Fruit fly (Drosophila melanogaster) whole organism, embryonic: ENCODE results near the gene Ndfip.
A peak's percentile ranks its signal among the peaks of the same experiment; 100 is the strongest.

Source experiments
- Abd-B ChIP-seq: fragments of 200-800 bp; sonication (Bioruptor generic); optimal IDR thresholded peaks from 2 replicates; lab custom pipeline; 2018; ENCODE audit warnings: missing biosample characterization, mild to moderate bottlenecking, missing genetic modification characterization, moderate library complexity
- Asciz ChIP-seq: fragments of 200-800 bp; sonication (Bioruptor generic); optimal IDR thresholded peaks from 2 replicates; lab custom pipeline; 2017; ENCODE audit warnings: missing biosample characterization, mild to moderate bottlenecking, missing genetic modification characterization, missing genetic modification reagents
- B-H1 ChIP-seq: fragments of 200-800 bp; sonication (Bioruptor generic); IDR thresholded peaks from 3 replicates; pipeline ENCODE4 v1.3.6; 2022; ENCODE audit warnings: missing biosample characterization, missing genetic modification characterization
- CG12219 ChIP-seq: fragments of 200-800 bp; sonication (Bioruptor generic); optimal IDR thresholded peaks from 3 replicates; lab custom pipeline; 2018; ENCODE audit warnings: missing biosample characterization, mild to moderate bottlenecking, missing genetic modification characterization
- CG12659 ChIP-seq: fragments of 200-800 bp; sonication (Bioruptor generic); optimal IDR thresholded peaks from 3 replicates; lab custom pipeline; 2017; ENCODE audit warnings: mild to moderate bottlenecking, missing biosample characterization, missing genetic modification reagents, missing genetic modification characterization
- CG15269 ChIP-seq: fragments of 200-800 bp; sonication (Bioruptor generic); optimal IDR thresholded peaks from 2 replicates; lab custom pipeline; 2018; ENCODE audit warnings: missing biosample characterization, mild to moderate bottlenecking, missing genetic modification characterization, moderate library complexity
- CG16815 ChIP-seq: fragments of 200-800 bp; sonication (Bioruptor generic); optimal IDR thresholded peaks from 3 replicates; lab custom pipeline; 2017; ENCODE audit warnings: missing biosample characterization, mild to moderate bottlenecking, missing genetic modification characterization
- CG17385 ChIP-seq: fragments of 200-800 bp; sonication (Bioruptor generic); optimal IDR thresholded peaks from 3 replicates; lab custom pipeline; 2018; ENCODE audit warnings: missing biosample characterization, mild to moderate bottlenecking, missing genetic modification characterization
- CG17829 ChIP-seq: fragments of 200-800 bp; optimal IDR thresholded peaks from 2 replicates; lab custom pipeline; 2019; ENCODE audit warnings: missing biosample characterization, mild to moderate bottlenecking, missing genetic modification characterization, moderate library complexity
- CG31441 ChIP-seq: fragments of 200-800 bp; sonication (Bioruptor generic); IDR thresholded peaks from 2 replicates; pipeline ENCODE4 v1.3.6; 2022; ENCODE audit warnings: missing biosample characterization, missing genetic modification characterization
- CG32532 ChIP-seq: fragments of 200-800 bp; sonication (Bioruptor generic); IDR thresholded peaks from 2 replicates; pipeline ENCODE4 v1.3.6; 2022; ENCODE audit warnings: missing biosample characterization, missing genetic modification characterization
- CG34224 ChIP-seq: fragments of 200-800 bp; sonication (Bioruptor generic); IDR thresholded peaks from 3 replicates; pipeline ENCODE4 v1.3.6; 2022; ENCODE audit warnings: missing biosample characterization, missing genetic modification characterization; ENCODE audit not compliant: partially characterized antibody
- CG4328 ChIP-seq: fragments of 200-800 bp; sonication (Bioruptor generic); optimal IDR thresholded peaks from 3 replicates; lab custom pipeline; 2017; ENCODE audit warnings: missing biosample characterization, missing genetic modification reagents, missing genetic modification characterization
- CG6175 ChIP-seq: fragments of 200-800 bp; sonication (Bioruptor generic); IDR thresholded peaks from 3 replicates; pipeline ENCODE4 v1.3.6; 2022; ENCODE audit warnings: missing biosample characterization, missing genetic modification characterization
- CG6254 ChIP-seq: fragments of 200-800 bp; sonication (Bioruptor generic); optimal IDR thresholded peaks from 3 replicates; lab custom pipeline; 2017; ENCODE audit warnings: mild to moderate bottlenecking, missing biosample characterization, missing genetic modification reagents, missing genetic modification characterization
- CG6272 ChIP-seq: fragments of 200-800 bp; sonication (Bioruptor generic); IDR thresholded peaks from 2 replicates; pipeline ENCODE4 v1.3.6; 2022; ENCODE audit warnings: missing biosample characterization, missing genetic modification characterization
- CG7987 ChIP-seq: fragments of 200-800 bp; sonication (Bioruptor generic); optimal IDR thresholded peaks from 2 replicates; lab custom pipeline; 2018; ENCODE audit warnings: missing biosample characterization, mild to moderate bottlenecking, missing genetic modification characterization, moderate library complexity
- CG8478 ChIP-seq: fragments of >200 bp; optimal IDR thresholded peaks from 2 replicates; lab custom pipeline; 2018
- CG9609 ChIP-seq: fragments of 200-800 bp; sonication (Bioruptor generic); optimal IDR thresholded peaks from 3 replicates; lab custom pipeline; 2016; ENCODE audit warnings: missing biosample characterization, missing genetic modification characterization
- HLHmδ ChIP-seq: fragments of 200-800 bp; sonication (Bioruptor generic); optimal IDR thresholded peaks from 2 replicates; lab custom pipeline; 2018; ENCODE audit warnings: missing biosample characterization, mild to moderate bottlenecking, missing genetic modification characterization, moderate library complexity
- Hr39 ChIP-seq: fragments of >200 bp; optimal IDR thresholded peaks from 2 replicates; lab custom pipeline; 2017
- Mad ChIP-seq: fragments of 200-800 bp; sonication (Bioruptor generic); optimal IDR thresholded peaks from 2 replicates; lab custom pipeline; 2016; ENCODE audit warnings: missing biosample characterization, missing genetic modification characterization
- Myb ChIP-seq: fragments of 200-800 bp; sonication (Bioruptor generic); optimal IDR thresholded peaks from 2 replicates; lab custom pipeline; 2016; ENCODE audit warnings: missing biosample characterization, missing genetic modification characterization
- PHDP ChIP-seq: fragments of 200-800 bp; sonication (Bioruptor generic); optimal IDR thresholded peaks from 3 replicates; lab custom pipeline; 2018; ENCODE audit warnings: missing biosample characterization, mild to moderate bottlenecking, missing genetic modification characterization, moderate library complexity
- Poxn ChIP-seq: fragments of 200-800 bp; sonication (Bioruptor generic); IDR thresholded peaks from 2 replicates; pipeline ENCODE4 v1.3.6; 2022; ENCODE audit warnings: missing biosample characterization, missing genetic modification characterization
- Rfx ChIP-seq: fragments of 200-800 bp; sonication (Bioruptor generic); IDR thresholded peaks from 2 replicates; pipeline ENCODE4 v1.3.6; 2022; ENCODE audit warnings: missing biosample characterization, missing genetic modification characterization
- Sry-δ ChIP-seq: fragments of 200-800 bp; sonication (Bioruptor generic); optimal IDR thresholded peaks from 2 replicates; lab custom pipeline; 2016; ENCODE audit warnings: missing biosample characterization, missing genetic modification characterization
- Taf1 ChIP-seq: fragments of 200-800 bp; sonication (Bioruptor generic); IDR thresholded peaks from 2 replicates; pipeline ENCODE4 v1.3.6; 2022; ENCODE audit warnings: missing biosample characterization, missing genetic modification characterization
- al ChIP-seq: fragments of 200-800 bp; sonication (Bioruptor generic); IDR thresholded peaks from 2 replicates; pipeline ENCODE4 v1.3.6; 2022; ENCODE audit warnings: missing biosample characterization, missing genetic modification characterization
- ase ChIP-seq: fragments of 200-800 bp; sonication (Bioruptor generic); IDR thresholded peaks from 3 replicates; pipeline ENCODE4 v1.3.6; 2022; ENCODE audit warnings: missing biosample characterization, missing genetic modification characterization
- ash1 ChIP-seq: fragments of 200-800 bp; sonication (Bioruptor generic); optimal IDR thresholded peaks from 2 replicates; lab custom pipeline; 2018; ENCODE audit warnings: missing biosample characterization, mild to moderate bottlenecking, missing genetic modification characterization
- bbx ChIP-seq: fragments of 200-800 bp; sonication (Bioruptor generic); IDR thresholded peaks from 2 replicates; pipeline ENCODE4 v1.3.6; 2022; ENCODE audit warnings: missing biosample characterization, missing genetic modification characterization; ENCODE audit not compliant: partially characterized antibody
- bcd ChIP-seq: fragments of 200-800 bp; sonication (Bioruptor generic); optimal IDR thresholded peaks from 2 replicates; lab custom pipeline; 2017; ENCODE audit warnings: missing biosample characterization, mild to moderate bottlenecking, missing genetic modification characterization
- bsh ChIP-seq, 2 experiments: fragments of 200-800 bp; sonication (Bioruptor generic); optimal IDR thresholded peaks; 2 replicates each; lab custom pipeline; 2017 to 2018; ENCODE audit warnings: mild to moderate bottlenecking in 2 of 2, missing biosample characterization in 2 of 2, missing genetic modification characterization in 2 of 2, moderate library complexity in 1 of 2
- btn ChIP-seq: fragments of 200-800 bp; sonication (Bioruptor generic); optimal IDR thresholded peaks from 2 replicates; lab custom pipeline; 2016; ENCODE audit warnings: missing biosample characterization, missing genetic modification characterization
- disco-r ChIP-seq: fragments of 200-800 bp; sonication (Bioruptor generic); optimal IDR thresholded peaks from 2 replicates; lab custom pipeline; 2016; ENCODE audit warnings: missing biosample characterization, missing genetic modification characterization
- dm ChIP-seq: fragments of 200-800 bp; sonication (Bioruptor generic); optimal IDR thresholded peaks from 3 replicates; lab custom pipeline; 2016; ENCODE audit warnings: missing biosample characterization, missing genetic modification characterization
- ftz-f1 ChIP-seq: fragments of 200-800 bp; sonication (Bioruptor generic); optimal IDR thresholded peaks from 2 replicates; lab custom pipeline; 2016; ENCODE audit warnings: missing biosample characterization, missing genetic modification characterization
- h ChIP-seq: fragments of >200 bp; optimal IDR thresholded peaks from 2 replicates; lab custom pipeline; 2017
- hb ChIP-seq: fragments of 200-800 bp; sonication (Bioruptor generic); IDR thresholded peaks from 3 replicates; pipeline ENCODE4 v1.3.6; 2022; ENCODE audit warnings: missing biosample characterization, missing genetic modification characterization; ENCODE audit not compliant: partially characterized antibody
- hkb ChIP-seq, 2 experiments: fragments of 200-800 bp in 1 of 2; fragments of >200 bp in 1 of 2; sonication (Bioruptor generic) in 1 of 2; IDR thresholded peaks in 1 of 2; optimal IDR thresholded peaks in 1 of 2; 2 replicates each; pipeline versions ENCODE4 v1.3.6 to Lab custom; 2017 to 2022; ENCODE audit warnings: missing biosample characterization in 1 of 2, missing genetic modification characterization in 1 of 2
- ind ChIP-seq: fragments of 200-800 bp; sonication (Bioruptor generic); optimal IDR thresholded peaks from 3 replicates; lab custom pipeline; 2016; ENCODE audit warnings: missing biosample characterization, missing genetic modification characterization
- inv ChIP-seq: fragments of 200-800 bp; sonication (Bioruptor generic); IDR thresholded peaks from 2 replicates; pipeline ENCODE4 v1.3.6; 2022; ENCODE audit warnings: missing biosample characterization, missing genetic modification characterization; ENCODE audit not compliant: partially characterized antibody
- knrl ChIP-seq: fragments of 200-800 bp; sonication (Bioruptor generic); IDR thresholded peaks from 3 replicates; pipeline ENCODE4 v1.3.6; 2022; ENCODE audit warnings: missing biosample characterization, missing genetic modification characterization; ENCODE audit not compliant: partially characterized antibody
- mirr ChIP-seq: fragments of 200-800 bp; sonication (Bioruptor generic); optimal IDR thresholded peaks from 3 replicates; lab custom pipeline; 2018; ENCODE audit warnings: missing biosample characterization, mild to moderate bottlenecking, missing genetic modification characterization
- peb ChIP-seq: fragments of 200-800 bp; sonication (Bioruptor generic); IDR thresholded peaks from 2 replicates; pipeline ENCODE4 v1.3.6; 2022; ENCODE audit warnings: missing biosample characterization, missing genetic modification characterization
- phol ChIP-seq: fragments of 200-800 bp; sonication (Bioruptor generic); optimal IDR thresholded peaks from 3 replicates; lab custom pipeline; 2018; ENCODE audit warnings: missing biosample characterization, mild to moderate bottlenecking, missing genetic modification characterization, moderate library complexity
- sim ChIP-seq: fragments of 200-800 bp; sonication (Bioruptor generic); IDR thresholded peaks from 2 replicates; pipeline ENCODE4 v1.3.6; 2022; ENCODE audit warnings: missing biosample characterization, missing genetic modification characterization
- sob ChIP-seq: fragments of 200-800 bp; sonication (Bioruptor generic); IDR thresholded peaks from 2 replicates; pipeline ENCODE4 v1.3.6; 2022; ENCODE audit warnings: missing biosample characterization, missing genetic modification characterization
- unc-4 ChIP-seq: fragments of 200-800 bp; sonication (Bioruptor generic); IDR thresholded peaks from 2 replicates; pipeline ENCODE4 v1.3.6; 2022; ENCODE audit warnings: missing biosample characterization, missing genetic modification characterization; ENCODE audit not compliant: partially characterized antibody
- unpg ChIP-seq: fragments of 200-800 bp; sonication (Bioruptor generic); optimal IDR thresholded peaks from 3 replicates; lab custom pipeline; 2018; ENCODE audit warnings: missing biosample characterization, mild to moderate bottlenecking, missing genetic modification characterization, moderate library complexity

Ndfip gene

dm6 chr3L:17613972-17614384, 40.1 kb downstream of the Ndfip start (continued):
- TF ChIP-seq phol (tag; lab: Kevin White, UChicago) (no peak), Asciz (GFP tag; lab: Kevin White, UChicago) (no peak), peb (no peak), ase (GFP tag; lab: Robert Waterston, UW) (no peak), bbx (GFP tag; lab: Robert Waterston, UW) (peak; percentile 54; the same call in 1 of the 2 replicates), CG12219 (GFP tag; lab: Kevin White, UChicago) (no peak), sob (GFP tag; lab: Robert Waterston, UW) (peak; percentile 44; the same call in 1 of the 2 replicates), CG6175 (no peak), PHDP (tag; lab: Kevin White, UChicago) (no peak), hkb (optimal IDR thresholded peaks at IDR 0.05; lab: Kevin White, UChicago) (no peak), hkb (GFP tag; IDR thresholded peaks at IDR 0.05; lab: Robert Waterston, UW) (no peak), CG6272 (GFP tag; lab: Robert Waterston, UW) (no peak), h (lab: Kevin White, UChicago) (no peak), unpg (GFP tag; lab: Kevin White, UChicago) (no peak), Poxn (GFP tag; lab: Robert Waterston, UW) (no peak), CG17829 (tag; lab: Kevin White, UChicago) (no peak), CG31441 (GFP tag; lab: Robert Waterston, UW) (no peak), CG34224 (GFP tag; lab: Robert Waterston, UW) (peak; percentile 58; the same call in 1 of the 3 replicates), HLHmδ (GFP tag; lab: Kevin White, UChicago) (no peak), CG9609 (GFP tag; lab: Kevin White, UChicago) (no peak), bsh (GFP tag; optimal IDR thresholded peaks at IDR 0.05; lab: Kevin White, UChicago) (no peak), Myb (no peak), CG8478 (lab: Kevin White, UChicago) (peak; percentile 52), inv (GFP tag; lab: Robert Waterston, UW) (no peak; the same call in 1 of the 2 replicates), al (no peak), bcd (GFP tag; lab: Kevin White, UChicago) (no peak), mirr (GFP tag; lab: Kevin White, UChicago) (peak; percentile 53), B-H1 (GFP tag; lab: Robert Waterston, UW) (no peak), Abd-B (GFP tag; lab: Kevin White, UChicago) (no peak), CG16815 (GFP tag; lab: Kevin White, UChicago) (no peak), hb (GFP tag; lab: Robert Waterston, UW) (no peak), unc-4 (GFP tag; lab: Robert Waterston, UW) (peak; percentile 30; the same call in 1 of the 2 replicates), CG4328 (GFP tag; lab: Kevin White, UChicago) (no peak), Sry-δ (GFP tag; lab: Kevin White, UChicago) (no peak), CG12659 (GFP tag; lab: Kevin White, UChicago) (no peak), CG17385 (GFP tag; lab: Kevin White, UChicago) (no peak), dm (no peak), CG6254 (no peak), CG15269 (no peak), sim (GFP tag; lab: Robert Waterston, UW) (no peak), Mad (no peak), CG32532 (GFP tag; lab: Robert Waterston, UW) (peak; percentile 32; the same call in 1 of the 2 replicates), disco-r (GFP tag; lab: Kevin White, UChicago) (no peak), Taf1 (GFP tag; lab: Robert Waterston, UW) (no peak), knrl (GFP tag; lab: Robert Waterston, UW) (0 out of 3 replicates have a peak, but pooled peaks have one; percentile 9), btn (GFP tag; lab: Kevin White, UChicago) (no peak), CG7987 (GFP tag; lab: Kevin White, UChicago) (no peak), Hr39 (lab: Kevin White, UChicago) (no peak), ash1 (GFP tag; lab: Kevin White, UChicago) (no peak), ftz-f1 (peak; percentile 98), ind (no peak), Rfx (peak; percentile 10; the same call in 1 of the 2 replicates)
